Fruit fly (Drosophila melanogaster) whole organism, pupa: ENCODE data around the gene CG13403.

Experiments
- CG10348 ChIP-seq: fragments of 200-800 bp; sonication (Bioruptor generic); IDR thresholded peaks from 2 replicates; pipeline ENCODE4 v1.3.6; 2022; ENCODE audit warnings: missing biosample characterization, missing genetic modification characterization
- CG12605 ChIP-seq: fragments of 200-800 bp; sonication (Bioruptor generic); IDR thresholded peaks from 2 replicates; pipeline ENCODE4 v1.3.6; 2022; ENCODE audit warnings: missing biosample characterization, missing genetic modification characterization
- CG13204 ChIP-seq: fragments of 200-800 bp; sonication (Bioruptor generic); optimal IDR thresholded peaks from 2 replicates; lab custom pipeline; 2018; ENCODE audit warnings: missing biosample characterization, mild to moderate bottlenecking, missing genetic modification characterization, moderate library complexity
- CG14655 ChIP-seq: fragments of 200-800 bp; sonication (Bioruptor generic); optimal IDR thresholded peaks from 3 replicates; lab custom pipeline; 2017; ENCODE audit warnings: mild to moderate bottlenecking, missing biosample characterization, missing genetic modification reagents, missing genetic modification characterization
- CG15710 ChIP-seq: fragments of 200-800 bp; sonication (Bioruptor generic); optimal IDR thresholded peaks from 2 replicates; lab custom pipeline; 2018; ENCODE audit warnings: missing biosample characterization, mild to moderate bottlenecking, missing genetic modification characterization, moderate library complexity
- CG17806 ChIP-seq: fragments of 200-800 bp; sonication (Bioruptor generic); optimal IDR thresholded peaks from 2 replicates; lab custom pipeline; 2018; ENCODE audit warnings: missing biosample characterization, mild to moderate bottlenecking, missing genetic modification characterization, moderate library complexity
- CG32121 ChIP-seq: fragments of 200-800 bp; sonication (Bioruptor generic); IDR thresholded peaks from 2 replicates; pipeline ENCODE4 v1.3.6; 2022; ENCODE audit warnings: missing biosample characterization, missing genetic modification characterization
- CG34367 ChIP-seq: fragments of 200-800 bp; sonication (Bioruptor generic); optimal IDR thresholded peaks from 2 replicates; lab custom pipeline; 2018; ENCODE audit warnings: missing biosample characterization, mild to moderate bottlenecking, missing genetic modification characterization
- CG4496 ChIP-seq: fragments of 200-800 bp; sonication (Bioruptor generic); IDR thresholded peaks from 3 replicates; pipeline ENCODE4 v1.3.6; 2022; ENCODE audit warnings: missing biosample characterization, missing genetic modification characterization
- CG8159 ChIP-seq: fragments of 200-800 bp; sonication (Bioruptor generic); optimal IDR thresholded peaks from 3 replicates; lab custom pipeline; 2018; ENCODE audit warnings: missing biosample characterization, mild to moderate bottlenecking, missing genetic modification characterization, moderate library complexity
- CG8301 ChIP-seq: fragments of 200-800 bp; sonication (Bioruptor generic); optimal IDR thresholded peaks from 2 replicates; lab custom pipeline; 2018; ENCODE audit warnings: missing biosample characterization, mild to moderate bottlenecking, missing genetic modification characterization
- CG9948 ChIP-seq: fragments of 200-800 bp; sonication (Bioruptor generic); optimal IDR thresholded peaks from 2 replicates; lab custom pipeline; 2018; ENCODE audit warnings: missing biosample characterization, mild to moderate bottlenecking, missing genetic modification characterization, moderate library complexity
- EcR ChIP-seq: fragments of 200-800 bp; sonication (Bioruptor generic); optimal IDR thresholded peaks from 3 replicates; lab custom pipeline; 2019; ENCODE audit warnings: missing biosample characterization, missing genetic modification characterization, mild to moderate bottlenecking, moderate library complexity, missing genetic modification reagents
- Ets98B ChIP-seq: fragments of 200-800 bp; sonication (Bioruptor generic); IDR thresholded peaks from 2 replicates; pipeline ENCODE4 v1.3.6; 2022; ENCODE audit warnings: missing biosample characterization, missing genetic modification characterization
- Pif1A ChIP-seq: fragments of 200-800 bp; sonication (Bioruptor generic); optimal IDR thresholded peaks from 3 replicates; lab custom pipeline; 2016; ENCODE audit warnings: missing biosample characterization, missing genetic modification characterization
- Pif1B ChIP-seq: fragments of 200-800 bp; sonication (Bioruptor generic); optimal IDR thresholded peaks from 3 replicates; lab custom pipeline; 2016; ENCODE audit warnings: missing biosample characterization, missing genetic modification characterization
- Snoo ChIP-seq: fragments of 200-800 bp; sonication (Bioruptor generic); optimal IDR thresholded peaks from 3 replicates; lab custom pipeline; 2017; ENCODE audit warnings: missing biosample characterization, mild to moderate bottlenecking, missing genetic modification characterization, inconsistent platforms
- fd96Ca ChIP-seq: fragments of 200-800 bp; sonication (Bioruptor generic); IDR thresholded peaks from 3 replicates; pipeline ENCODE4 v1.3.6; 2022; ENCODE audit warnings: missing biosample characterization, missing genetic modification characterization
- gl ChIP-seq: fragments of 200-800 bp; sonication (Bioruptor generic); optimal IDR thresholded peaks from 2 replicates; lab custom pipeline; 2018; ENCODE audit warnings: missing biosample characterization, mild to moderate bottlenecking, missing genetic modification characterization
- rn ChIP-seq: fragments of 200-800 bp; sonication (Bioruptor generic); IDR thresholded peaks from 2 replicates; pipeline ENCODE4 v1.3.6; 2022; ENCODE audit warnings: missing biosample characterization, missing genetic modification characterization

CG13403 gene

dm6 chrX:14186953-14187352 lies 4.9 kb downstream of the CG13403 start, which contains the start of gene CG12481:
Gene CG12481 (plus strand): TSS chrX:14187253.
- TF ChIP-seq Pif1B (no peak), rn (GFP tag; lab: Robert Waterston, UW) (no peak), CG14655 (GFP tag; lab: Kevin White, UChicago) (no peak), gl (tag; lab: Kevin White, UChicago) (no peak)

dm6 chrX:14184062-14184611 lies 7.7 kb downstream of the CG13403 start, which contains the start of gene CG32603:
Gene CG32603 (plus strand): TSS chrX:14184561.
- TF ChIP-seq CG12605 (GFP tag; lab: Robert Waterston, UW) (no peak), CG9948 (tag; lab: Kevin White, UChicago) (no peak), EcR (GFP tag; lab: Kevin White, UChicago) (no peak), gl (tag; lab: Kevin White, UChicago) (no peak), CG32121 (GFP tag; lab: Robert Waterston, UW) (no peak), CG13204 (GFP tag; lab: Kevin White, UChicago) (no peak), rn (GFP tag; lab: Robert Waterston, UW) (no peak), CG34367 (tag; lab: Kevin White, UChicago) (no peak), CG4496 (GFP tag; lab: Robert Waterston, UW) (no peak), Pif1B (no peak), fd96Ca (no peak), CG8159 (tag; lab: Kevin White, UChicago) (no peak), Ets98B (GFP tag; lab: Robert Waterston, UW) (no peak), Snoo (tag; lab: Kevin White, UChicago) (no peak), CG15710 (no peak), CG8301 (tag; lab: Kevin White, UChicago) (no peak), CG10348 (GFP tag; lab: Robert Waterston, UW) (no peak), Pif1A (no peak)
- TF ChIP-seq, all 21 proteins: peak for 0

- TF ChIP-seq CG4496 (GFP tag; lab: Robert Waterston, UW) (no peak), CG8301 (tag; lab: Kevin White, UChicago) (no peak), CG14655 (GFP tag; lab: Kevin White, UChicago) (no peak), Pif1B (no peak), CG8159 (tag; lab: Kevin White, UChicago) (no peak), Pif1A (no peak), CG9948 (tag; lab: Kevin White, UChicago) (no peak), CG34367 (tag; lab: Kevin White, UChicago) (no peak), CG15710 (no peak), CG13204 (GFP tag; lab: Kevin White, UChicago) (no peak), CG10348 (GFP tag; lab: Robert Waterston, UW) (no peak), EcR (GFP tag; lab: Kevin White, UChicago) (no peak), Snoo (tag; lab: Kevin White, UChicago) (no peak), CG12605 (GFP tag; lab: Robert Waterston, UW) (no peak), rn (GFP tag; lab: Robert Waterston, UW) (no peak), Ets98B (GFP tag; lab: Robert Waterston, UW) (no peak), CG32121 (GFP tag; lab: Robert Waterston, UW) (no peak), gl (tag; lab: Kevin White, UChicago) (no peak), CG17806 (tag; lab: Kevin White, UChicago) (no peak), fd96Ca (no peak)
Observed at dm6 chrX:14180728-14181127, 11.1 kb downstream of the CG13403 start, which contains the start of gene CG11584. Gene CG11584 (plus strand): TSS chrX:14181028.

- TF ChIP-seq Snoo (tag; lab: Kevin White, UChicago): no peak
- TF ChIP-seq, all 21 proteins: peak for 0
Observed at dm6 chrX:14176623-14177022, 15.2 kb downstream of the CG13403 start, which contains the start of gene CG11581. Gene CG11581 (plus strand): TSS chrX:14176923.

- TF ChIP-seq gl (tag; lab: Kevin White, UChicago) (no peak), CG8301 (tag; lab: Kevin White, UChicago) (no peak), CG12605 (GFP tag; lab: Robert Waterston, UW) (no peak), CG13204 (GFP tag; lab: Kevin White, UChicago) (no peak), Snoo (tag; lab: Kevin White, UChicago) (no peak), CG10348 (GFP tag; lab: Robert Waterston, UW) (no peak), Pif1B (no peak), CG8159 (tag; lab: Kevin White, UChicago) (no peak), CG15710 (no peak)
Observed at dm6 chrX:14175663-14176062, 16.2 kb downstream of the CG13403 start.

dm6 chrX:14174456-14174855 lies 17.4 kb downstream of the CG13403 start, which contains the start of gene CG1368:
Gene CG1368 (plus strand): TSS chrX:14174756.
- TF ChIP-seq CG17806 (tag; lab: Kevin White, UChicago): no peak
- TF ChIP-seq rn (GFP tag; lab: Robert Waterston, UW): no peak
- no peak for TF ChIP-seq CG8301 (tag; lab: Kevin White, UChicago)
- TF ChIP-seq CG34367 (tag; lab: Kevin White, UChicago): no peak
- TF ChIP-seq CG13204 (GFP tag; lab: Kevin White, UChicago): peak; percentile 26
- TF ChIP-seq CG32121 (GFP tag; lab: Robert Waterston, UW): no peak
- TF ChIP-seq Snoo (tag; lab: Kevin White, UChicago): no peak
- no peak for TF ChIP-seq Ets98B (GFP tag; lab: Robert Waterston, UW)
